Worm (Caenorhabditis elegans): Measurements from ENCODE around the gene srsx-7.

srsx-7 gene

DNA sequence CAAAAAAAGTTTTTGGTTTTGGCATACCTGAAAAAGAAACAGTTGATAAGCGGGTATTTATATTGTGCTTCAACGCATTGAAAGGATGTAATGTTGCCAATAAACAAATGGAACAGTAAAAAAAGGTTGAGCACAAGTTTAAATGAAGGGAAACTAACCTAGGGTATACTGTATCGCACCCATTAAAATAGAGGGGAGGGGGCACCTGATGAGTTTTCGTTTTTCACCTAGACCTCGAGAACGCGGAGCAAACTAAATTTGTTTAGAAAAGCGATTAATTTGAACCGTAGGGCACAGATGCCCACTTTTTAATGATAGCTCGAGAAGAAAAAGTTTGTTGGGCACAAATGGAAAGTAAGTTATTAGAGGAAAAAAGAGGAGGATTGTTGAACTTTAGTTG is 7.4 kb downstream of the srsx-7 start, which contains the start of gene ncx-10:
Gene ncx-10, minus strand, starts transcription at position 101 of the 400 bp plus-strand sequence.
- TF ChIP-seq sox-4 (tag; optimal IDR thresholded peaks at IDR 0.05) (no peak), K02D7.2 (tag; optimal IDR thresholded peaks at IDR 0.05) (no peak), ceh-31 (tag; optimal IDR thresholded peaks at IDR 0.05) (no peak), pha-2 (tag; optimal IDR thresholded peaks at IDR 0.05) (no peak), pqm-1 (tag; optimal IDR thresholded peaks at IDR 0.05) (no peak), ceh-6 (GFP tag; optimal IDR thresholded peaks at IDR 0.05) (no peak), eyg-1 (tag; optimal IDR thresholded peaks at IDR 0.05) (no peak), unc-86 (tag; optimal IDR thresholded peaks at IDR 0.05) (no peak), ceh-34 (tag; optimal IDR thresholded peaks at IDR 0.05) (no peak), nhr-11 (tag; optimal IDR thresholded peaks at IDR 0.05) (no peak), elt-4 (tag; optimal IDR thresholded peaks at IDR 0.05) (no peak), dmd-4 (tag; optimal IDR thresholded peaks at IDR 0.05; ENCODE audit: borderline replicate concordance) (no peak), hlh-13 (GFP tag; optimal IDR thresholded peaks at IDR 0.05) (no peak), F13H6.1 (tag; optimal IDR thresholded peaks at IDR 0.05) (no peak), ceh-30 (tag; optimal IDR thresholded peaks at IDR 0.05) (no peak), ceh-24 (tag; optimal IDR thresholded peaks at IDR 0.05) (no peak), Y22D7AL.16 (tag; optimal IDR thresholded peaks at IDR 0.05) (no peak), tbx-2 (tag; optimal IDR thresholded peaks at IDR 0.05) (no peak), dve-1 (tag; optimal IDR thresholded peaks at IDR 0.05) (no peak), fkh-6 (tag; optimal IDR thresholded peaks at IDR 0.05) (no peak)

DNA sequence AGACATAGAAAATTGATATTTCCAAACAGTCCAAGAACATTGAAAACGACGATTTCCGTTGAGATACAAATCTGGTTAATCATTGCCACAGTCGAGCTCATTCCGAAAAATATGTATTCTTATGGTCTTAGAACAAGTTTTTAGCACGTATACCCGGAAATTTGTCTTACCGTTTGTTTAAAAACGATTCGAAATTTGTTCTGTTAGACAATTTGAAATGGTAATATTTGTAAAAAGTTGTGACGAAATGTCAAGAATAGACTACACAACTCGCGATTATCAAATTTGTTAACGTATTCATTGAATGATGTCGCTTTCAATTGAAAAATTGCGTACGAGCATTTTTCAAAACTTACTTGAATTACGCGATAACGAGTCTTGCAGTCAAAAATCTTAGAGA is 11.6 kb downstream of the srsx-7 start, which contains the start of gene srsx-3:
Gene srsx-3, minus strand, starts transcription at position 101 of the 400 bp plus-strand sequence.
- TF ChIP-seq hlh-8 (tag; optimal IDR thresholded peaks at IDR 0.05) (no peak), ceh-6 (GFP tag; optimal IDR thresholded peaks at IDR 0.05) (no peak), ceh-14 (tag; optimal IDR thresholded peaks at IDR 0.05) (no peak), lin-11 (tag; optimal IDR thresholded peaks at IDR 0.05) (no peak)

DNA sequence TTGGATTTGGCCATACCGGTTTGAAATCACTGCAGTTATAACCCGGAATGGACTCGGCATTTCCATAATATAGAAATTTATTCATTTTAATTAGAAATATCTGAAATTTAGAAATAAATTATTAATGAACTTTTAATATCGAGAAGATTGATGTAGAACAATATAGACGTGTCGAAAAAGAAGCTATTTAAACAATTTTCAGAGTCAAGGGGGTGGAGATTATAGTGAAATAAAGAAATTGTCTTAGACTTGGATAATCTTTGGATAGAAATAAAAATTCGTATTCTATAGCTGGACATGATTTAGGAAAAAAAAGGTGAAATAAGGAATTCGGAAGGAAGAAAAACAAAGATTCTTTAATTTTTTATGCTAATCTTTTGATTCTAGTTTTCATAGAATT is 14.7 kb downstream of the srsx-7 start, which contains the start of gene srt-53:
Gene srt-53, minus strand, starts transcription at position 101 of the 400 bp plus-strand sequence.
- no peak for TF ChIP-seq pat-9 (tag; optimal IDR thresholded peaks at IDR 0.05)
- no peak for TF ChIP-seq ceh-48 (tag; optimal IDR thresholded peaks at IDR 0.05)
- TF ChIP-seq K02D7.2 (tag; optimal IDR thresholded peaks at IDR 0.05), result no peak
- no peak for TF ChIP-seq elt-2 (tag; optimal IDR thresholded peaks at IDR 0.05)
- TF ChIP-seq ceh-18 (tag; optimal IDR thresholded peaks at IDR 0.05), result no peak
- TF ChIP-seq lin-11 (tag; optimal IDR thresholded peaks at IDR 0.05), result no peak
- no peak for TF ChIP-seq unc-42 (tag; optimal IDR thresholded peaks at IDR 0.05)
- TF ChIP-seq rnt-1 (tag; optimal IDR thresholded peaks at IDR 0.05), result no peak
- no peak for TF ChIP-seq ceh-34 (tag; optimal IDR thresholded peaks at IDR 0.05)
- no peak for TF ChIP-seq npax-4 (tag; optimal IDR thresholded peaks at IDR 0.05)
- TF ChIP-seq K09A11.1 (tag; optimal IDR thresholded peaks at IDR 0.05; ENCODE audit: insufficient read depth), result no peak
- no peak for TF ChIP-seq pax-1 (tag; optimal IDR thresholded peaks at IDR 0.05)
- TF ChIP-seq mec-3 (tag; optimal IDR thresholded peaks at IDR 0.05; ENCODE audit: borderline replicate concordance), result no peak
- no peak for TF ChIP-seq fax-1 (tag; optimal IDR thresholded peaks at IDR 0.05)
- no peak for TF ChIP-seq ceh-6 (GFP tag; optimal IDR thresholded peaks at IDR 0.05)
- TF ChIP-seq ceh-19 (GFP tag; optimal IDR thresholded peaks at IDR 0.05), result no peak
- no peak for TF ChIP-seq dmd-4 (tag; optimal IDR thresholded peaks at IDR 0.05; ENCODE audit: borderline replicate concordance)
- TF ChIP-seq unc-86 (tag; optimal IDR thresholded peaks at IDR 0.05), result no peak

DNA sequence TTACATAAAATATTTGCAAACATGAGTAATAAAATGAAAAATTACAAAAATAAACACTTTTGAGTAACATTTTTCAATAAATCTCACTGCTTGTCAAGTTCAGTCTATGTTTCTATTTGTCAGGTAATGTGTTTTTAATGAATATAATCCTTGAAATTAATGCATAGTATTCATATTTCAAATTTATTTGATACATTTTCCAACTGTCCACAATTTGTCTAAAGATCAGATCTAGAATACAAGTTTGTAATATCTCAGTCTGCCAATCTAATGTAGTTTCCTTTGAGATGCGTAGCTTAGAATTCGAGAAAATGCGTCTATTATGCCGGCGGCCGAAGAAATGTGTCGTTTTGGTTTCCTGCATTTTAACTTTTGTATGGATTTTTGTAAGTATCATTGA is 18.0 kb downstream of the srsx-7 start, which contains the start of gene Y97E10B.1:
Gene Y97E10B.1, plus strand, starts transcription at position 301 of the 400 bp plus-strand sequence.
- TF ChIP-seq ceh-45 (GFP tag; IDR thresholded peaks at IDR 0.05), result no peak
- TF ChIP-seq T23F11.4 (GFP tag; optimal IDR thresholded peaks at IDR 0.05), result no peak
- no peak for TF ChIP-seq sox-2 (GFP tag; IDR thresholded peaks at IDR 0.05)
- no peak for TF ChIP-seq pat-9 (tag; optimal IDR thresholded peaks at IDR 0.05)
- TF ChIP-seq ahr-1 (tag; optimal IDR thresholded peaks at IDR 0.05), result no peak
- no peak for TF ChIP-seq eyg-1 (tag; optimal IDR thresholded peaks at IDR 0.05)
- TF ChIP-seq elt-4 (tag; optimal IDR thresholded peaks at IDR 0.05), result no peak
- no peak for TF ChIP-seq elt-2 (tag; optimal IDR thresholded peaks at IDR 0.05)
- TF ChIP-seq hlh-15 (tag; optimal IDR thresholded peaks at IDR 0.05), result no peak
- TF ChIP-seq ets-4 (tag; optimal IDR thresholded peaks at IDR 0.05), result no peak
- TF ChIP-seq unc-3 (GFP tag; conservative IDR thresholded peaks at IDR 0.05), result no peak
- no peak for TF ChIP-seq unc-3 (tag; optimal IDR thresholded peaks at IDR 0.05)
